Fruit fly (Drosophila melanogaster): ENCODE measurements around the gene Pcyt2.
A peak's percentile ranks its signal among the peaks of the same experiment; 100 is the strongest.

The Pcyt2 gene

DNA sequence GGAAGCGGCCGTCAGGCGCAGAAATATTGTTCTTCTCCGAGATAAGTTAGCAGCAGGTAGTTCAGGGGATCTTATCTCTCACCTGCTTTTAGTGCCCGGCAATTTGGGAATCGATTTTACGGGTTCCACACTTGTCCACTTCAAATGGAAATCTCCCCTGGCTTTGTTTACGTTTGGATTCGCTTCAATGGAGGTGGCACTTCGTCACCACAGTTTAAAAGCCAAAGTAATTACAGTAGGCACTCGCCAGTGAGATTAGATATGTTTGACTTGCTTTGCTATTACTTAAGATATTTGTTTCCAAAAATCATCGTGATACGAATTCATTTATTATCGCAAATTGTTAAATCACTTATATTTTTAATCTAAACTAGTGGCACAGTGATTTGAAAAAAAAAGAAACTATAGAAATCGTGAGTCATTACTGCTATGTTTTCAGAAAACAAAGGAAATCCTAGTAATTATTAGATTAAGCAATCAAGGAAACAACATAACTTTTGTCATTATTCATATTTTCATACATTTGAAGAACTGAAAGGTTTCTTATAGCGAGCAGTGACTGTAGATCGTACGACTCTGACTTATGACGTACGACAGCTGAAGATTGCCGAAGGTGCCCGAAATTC, 4.8 kb upstream of the Pcyt2 start (continued):
- TF ChIP-seq phol (tag; optimal IDR thresholded peaks at IDR 0.05) (peak; percentile 52), gce (GFP tag; IDR thresholded peaks at IDR 0.05) (no peak; the same call in 2 of the 3 replicates), CG4282 (GFP tag; optimal IDR thresholded peaks at IDR 0.05) (no peak), en (GFP tag; optimal IDR thresholded peaks at IDR 0.05) (no peak), B-H1 (GFP tag; IDR thresholded peaks at IDR 0.05) (no peak), CG6254 (GFP tag; optimal IDR thresholded peaks at IDR 0.05) (no peak), gem (tag; optimal IDR thresholded peaks at IDR 0.05) (peak; percentile 81), CG8388 (GFP tag; optimal IDR thresholded peaks at IDR 0.05) (peak; percentile 10), Dref (GFP tag; IDR thresholded peaks at IDR 0.05) (no peak), NC2β (GFP tag; optimal IDR thresholded peaks at IDR 0.05) (no peak), dpn (GFP tag; optimal IDR thresholded peaks at IDR 0.05) (peak; percentile 64), CG1602 (GFP tag; optimal IDR thresholded peaks at IDR 0.05) (peak; percentile 43), MESR4 (GFP tag; optimal IDR thresholded peaks at IDR 0.05) (no peak), CG10462 (GFP tag; optimal IDR thresholded peaks at IDR 0.05) (no peak), Lhr (GFP tag; optimal IDR thresholded peaks at IDR 0.05) (no peak), grn (GFP tag; optimal IDR thresholded peaks at IDR 0.05) (peak; percentile 68), sqz (GFP tag; optimal IDR thresholded peaks at IDR 0.05) (peak; percentile 27), CG6689 (GFP tag; IDR thresholded peaks at IDR 0.05) (peak; percentile 38; the same call in 1 of the 2 replicates), Atf6 (GFP tag; IDR thresholded peaks at IDR 0.05) (peak; percentile 46; the same call in 1 of the 2 replicates), sr (GFP tag; IDR thresholded peaks at IDR 0.05) (no peak), CG4854 (GFP tag; optimal IDR thresholded peaks at IDR 0.05) (peak; percentile 42), caup (GFP tag; optimal IDR thresholded peaks at IDR 0.05; ENCODE audit: severe bottlenecking) (peak; percentile 48), YL-1 (GFP tag; optimal IDR thresholded peaks at IDR 0.05) (no peak), pita (GFP tag; optimal IDR thresholded peaks at IDR 0.05) (no peak), lab (GFP tag; optimal IDR thresholded peaks at IDR 0.05) (peak; percentile 81), Nf-YA (GFP tag; IDR thresholded peaks at IDR 0.05) (no peak), CG6272 (GFP tag; IDR thresholded peaks at IDR 0.05) (no peak), CG12391 (tag; optimal IDR thresholded peaks at IDR 0.05) (peak; percentile 54), org-1 (GFP tag; optimal IDR thresholded peaks at IDR 0.05) (peak; percentile 31), CG11247 (GFP tag; IDR thresholded peaks at IDR 0.05) (peak; percentile 11; the same call in 1 of the 2 replicates), mam (GFP tag; optimal IDR thresholded peaks at IDR 0.05) (peak; percentile 62), CG4404 (GFP tag; IDR thresholded peaks at IDR 0.05) (peak; percentile 43; the same call in 1 of the 2 replicates), Xbp1 (GFP tag; optimal IDR thresholded peaks at IDR 0.05) (peak; percentile 61), lov (optimal IDR thresholded peaks at IDR 0.05) (no peak), lov (GFP tag; IDR thresholded peaks at IDR 0.05) (no peak), HHEX (GFP tag; optimal IDR thresholded peaks at IDR 0.05) (peak; percentile 59), Sry-β (GFP tag; optimal IDR thresholded peaks at IDR 0.05) (no peak), Oli (tag; optimal IDR thresholded peaks at IDR 0.05) (peak; percentile 66), CG6813 (GFP tag; optimal IDR thresholded peaks at IDR 0.05) (peak; percentile 32), zf30C (GFP tag; optimal IDR thresholded peaks at IDR 0.05) (no peak), CG15601 (tag; optimal IDR thresholded peaks at IDR 0.05) (no peak), rib (GFP tag; IDR thresholded peaks at IDR 0.05) (no peak), CG12769 (tag; optimal IDR thresholded peaks at IDR 0.05) (peak; percentile 33), Nf-YB (GFP tag; optimal IDR thresholded peaks at IDR 0.05) (peak; percentile 20), CG15073 (GFP tag; optimal IDR thresholded peaks at IDR 0.05) (no peak), CG11695 (GFP tag; IDR thresholded peaks at IDR 0.05) (0 out of 3 replicates have a peak, but pooled peaks have one; percentile 35), jumu (GFP tag; optimal IDR thresholded peaks at IDR 0.05) (no peak), CG30020 (tag; optimal IDR thresholded peaks at IDR 0.05) (no peak), Bdp1 (GFP tag; optimal IDR thresholded peaks at IDR 0.05) (no peak), Trl (optimal IDR thresholded peaks at IDR 0.05) (no peak), Trl (GFP tag; optimal IDR thresholded peaks at IDR 0.05) (peak; percentile 9)

All from whole organism, embryonic.